Fruit fly (Drosophila melanogaster): Measurements from ENCODE around the gene CG15461.

- TF ChIP-seq psq (optimal IDR thresholded peaks at IDR 0.05) (no peak), ttk (optimal IDR thresholded peaks at IDR 0.05) (no peak), Myc (optimal IDR thresholded peaks at IDR 0.05) (no peak), h (optimal IDR thresholded peaks at IDR 0.05) (no peak), insv (optimal IDR thresholded peaks at IDR 0.05) (no peak)
Measured at dm6 chrX:20511382-20511853, 25.4 kb downstream of the CG15461 start, which contains the start of gene CG1812.

Data from Kc167 (cell line).